Worm (Caenorhabditis elegans): ENCODE results near the gene T04C9.2.

T04C9.2 gene

ce11 chrIII:6013027-6013426 is 21.3 kb downstream of the T04C9.2 start:
- TF ChIP-seq egl-43 (GFP tag; IDR thresholded peaks at IDR 0.05) (0 out of 2 replicates have a peak, but pooled peaks have one; percentile 51), ceh-20 (GFP tag; IDR thresholded peaks at IDR 0.05) (peak; percentile 15; the same call in 1 of the 2 replicates), hmg-1.1 (GFP tag; IDR thresholded peaks at IDR 0.05) (peak; percentile 51; the same call in 1 of the 2 replicates), lin-38 (GFP tag; IDR thresholded peaks at IDR 0.05) (peak; percentile 52; the same call in 1 of the 2 replicates), ceh-44 (GFP tag; IDR thresholded peaks at IDR 0.05) (peak; percentile 31; the same call in 1 of the 2 replicates), vab-7 (GFP tag; IDR thresholded peaks at IDR 0.05) (peak; percentile 46), ctbp-1 (GFP tag; IDR thresholded peaks at IDR 0.05) (0 out of 2 replicates have a peak, but pooled peaks have one; percentile 16), mes-2 (tag; optimal IDR thresholded peaks at IDR 0.05; ENCODE audit: poor library complexity, severe bottlenecking) (peak; percentile 16), Y48G9A.11 (GFP tag; IDR thresholded peaks at IDR 0.05) (peak; percentile 77; the same call in 1 of the 2 replicates)

ce11 chrIII:6019512-6020209 is 28.0 kb downstream of the T04C9.2 start, which contains the start of the genes npp-10 and cyk-3:
Gene npp-10, minus strand, starts transcription at chrIII:6019562.
Gene cyk-3, plus strand, starts transcription at chrIII:6020159.
- TF ChIP-seq nhr-11 (tag; optimal IDR thresholded peaks at IDR 0.05) (no peak), T26A8.4 (GFP tag; IDR thresholded peaks at IDR 0.05) (no peak), daf-19 (GFP tag; conservative IDR thresholded peaks at IDR 0.05) (no peak), unc-130 (GFP tag; optimal IDR thresholded peaks at IDR 0.05) (peak; percentile 32), egl-43 (GFP tag; IDR thresholded peaks at IDR 0.05) (no peak), lsy-2 (tag; optimal IDR thresholded peaks at IDR 0.05) (no peak), vab-7 (GFP tag; IDR thresholded peaks at IDR 0.05) (no peak), nhr-41 (GFP tag; IDR thresholded peaks at IDR 0.05) (no peak), nhr-237 (tag; optimal IDR thresholded peaks at IDR 0.05) (no peak), lin-38 (GFP tag; IDR thresholded peaks at IDR 0.05) (peak; percentile 94), nhr-10 (tag; optimal IDR thresholded peaks at IDR 0.05) (no peak), gei-8 (GFP tag; optimal IDR thresholded peaks at IDR 0.05) (no peak), nhr-76 (tag; optimal IDR thresholded peaks at IDR 0.05) (no peak), zfp-3 (GFP tag; conservative IDR thresholded peaks at IDR 0.05) (no peak), hlh-30 (tag; optimal IDR thresholded peaks at IDR 0.05; ENCODE audit: insufficient read depth) (no peak), nhr-42 (GFP tag; IDR thresholded peaks at IDR 0.05) (no peak), F49E8.2 (tag; optimal IDR thresholded peaks at IDR 0.05; ENCODE audit: borderline replicate concordance) (no peak), snpc-1.2 (GFP tag; IDR thresholded peaks at IDR 0.05) (no peak), aly-2 (tag; optimal IDR thresholded peaks at IDR 0.05) (no peak), nhr-25 (tag; optimal IDR thresholded peaks at IDR 0.05; ENCODE audit: borderline replicate concordance, insufficient read depth) (no peak), ceh-44 (GFP tag; IDR thresholded peaks at IDR 0.05) (no peak), dmd-9 (GFP tag; IDR thresholded peaks at IDR 0.05) (no peak), dmd-8 (GFP tag; IDR thresholded peaks at IDR 0.05) (no peak), ztf-11 (tag; optimal IDR thresholded peaks at IDR 0.05) (no peak), mxl-3 (GFP tag; optimal IDR thresholded peaks at IDR 0.05) (no peak), ZK337.2 (GFP tag; IDR thresholded peaks at IDR 0.05) (no peak), pqm-1 (tag; optimal IDR thresholded peaks at IDR 0.05) (no peak), dpl-1 (GFP tag; optimal IDR thresholded peaks at IDR 0.05) (peak; percentile 51), ceh-28 (tag; optimal IDR thresholded peaks at IDR 0.05) (no peak), unc-62 (GFP tag; optimal IDR thresholded peaks at IDR 0.05 in 1 of 2) (no peak), unc-62 (tag; optimal IDR thresholded peaks at IDR 0.05) (no peak), ama-1 (optimal IDR thresholded peaks at IDR 0.05) (no peak), ceh-32 (tag; optimal IDR thresholded peaks at IDR 0.05; ENCODE audit: poor library complexity) (no peak), ces-1 (GFP tag; optimal IDR thresholded peaks at IDR 0.05) (no peak), aha-1 (tag) (peak; percentile 95), spr-3 (GFP tag; optimal IDR thresholded peaks at IDR 0.05) (no peak), nhr-6 (tag; optimal IDR thresholded peaks at IDR 0.05) (peak; percentile 21), lin-15B (tag; optimal IDR thresholded peaks at IDR 0.05) (no peak), mes-2 (tag; optimal IDR thresholded peaks at IDR 0.05; ENCODE audit: poor library complexity, severe bottlenecking) (peak; percentile 67), fkh-10 (GFP tag; optimal IDR thresholded peaks at IDR 0.05) (no peak), skn-1 (tag; optimal IDR thresholded peaks at IDR 0.05) (no peak), madf-5 (GFP tag; IDR thresholded peaks at IDR 0.05) (no peak), lir-3 (tag; optimal IDR thresholded peaks at IDR 0.05) (no peak), lin-1 (GFP tag; IDR thresholded peaks at IDR 0.05) (no peak)
